Worm (Caenorhabditis elegans) whole organism, L3 larva: ENCODE results near the gene F29A7.8.

Experiments
- nhr-67 ChIP-seq: fragments of 150-350 bp; optimal IDR thresholded peaks from 2 replicates; lab custom pipeline; 2014; ENCODE audit warnings: missing biosample characterization, missing genetic modification characterization
- nhr-76 ChIP-seq: fragments of 150-350 bp; sonication (generic microtip); optimal IDR thresholded peaks from 5 replicates; lab custom pipeline; 2014; ENCODE audit warnings: missing biosample characterization, missing genetic modification characterization

- TF ChIP-seq nhr-67 (tag; lab: Kevin White, UChicago) (no peak), nhr-76 (tag; lab: Kevin White, UChicago) (no peak)
Measured at ce11 chrII:2734735-2735134, 23.1 kb downstream of the F29A7.8 start.
